Worm (Caenorhabditis elegans) whole organism, young adult: ENCODE results near the gene C06E2.5.

ENCODE experiments used
- B0261.1 ChIP-seq: sonication (generic microtip); optimal IDR thresholded peaks from 2 replicates; lab custom pipeline; 2016; ENCODE audit warnings: mild to moderate bottlenecking, missing genetic modification characterization, moderate library complexity, missing compliant biosample characterization
- F10E7.11 ChIP-seq: sonication (generic microtip); optimal IDR thresholded peaks from 2 replicates; lab custom pipeline; 2017; ENCODE audit warnings: mild to moderate bottlenecking, missing genetic modification characterization, moderate library complexity, missing compliant biosample characterization
- F37B4.10 ChIP-seq: fragments of 200-800 bp; sonication (Bioruptor generic); IDR thresholded peaks from 2 replicates; pipeline ENCODE4 v1.3.6; 2022; ENCODE audit warnings: missing genetic modification characterization, missing compliant biosample characterization
- F39B2.1 ChIP-seq: fragments of 200-800 bp; sonication (Bioruptor generic); IDR thresholded peaks from 2 replicates; pipeline ENCODE4 v1.3.6; 2022; ENCODE audit warnings: missing genetic modification reagents, missing genetic modification characterization, missing compliant biosample characterization
- F52B5.7 ChIP-seq: sonication (generic microtip); optimal IDR thresholded peaks from 2 replicates; lab custom pipeline; 2016; ENCODE audit warnings: mild to moderate bottlenecking, missing genetic modification characterization, missing compliant biosample characterization
- F57C9.4 ChIP-seq: sonication (generic microtip); optimal IDR thresholded peaks from 2 replicates; lab custom pipeline; 2017; ENCODE audit warnings: mild to moderate bottlenecking, missing genetic modification characterization, missing compliant biosample characterization
- K12H6.12 ChIP-seq: fragments of 200-800 bp; sonication (Bioruptor generic); optimal IDR thresholded peaks from 2 replicates; lab custom pipeline; 2018; ENCODE audit warnings: mild to moderate bottlenecking, missing genetic modification characterization, missing compliant biosample characterization
- T07F8.4 ChIP-seq: sonication (generic microtip); optimal IDR thresholded peaks from 2 replicates; lab custom pipeline; 2016; ENCODE audit warnings: mild to moderate bottlenecking, missing genetic modification characterization, moderate library complexity, missing compliant biosample characterization
- Y79H2A.3 ChIP-seq: fragments of 200-800 bp; sonication (Bioruptor generic); conservative IDR thresholded peaks from 2 replicates; pipeline ENCODE4 v1.3.6; 2022; ENCODE audit warnings: missing genetic modification reagents, missing genetic modification characterization, missing compliant biosample characterization
- Y95B8A.8 ChIP-seq: fragments of 200-800 bp; sonication (Bioruptor generic); IDR thresholded peaks from 2 replicates; pipeline ENCODE4 v1.3.6; 2022; ENCODE audit warnings: missing genetic modification reagents, missing genetic modification characterization, missing compliant biosample characterization
- ZK185.1 ChIP-seq: sonication (generic microtip); optimal IDR thresholded peaks from 2 replicates; lab custom pipeline; 2016; ENCODE audit warnings: mild to moderate bottlenecking, missing genetic modification characterization, missing compliant biosample characterization; ENCODE audit not compliant: poor library complexity, severe bottlenecking
- aptf-3 ChIP-seq: fragments of 200-800 bp; sonication (Bioruptor generic); IDR thresholded peaks from 2 replicates; pipeline ENCODE4 v1.3.6; 2022; ENCODE audit warnings: missing genetic modification characterization, missing compliant biosample characterization
- attf-6 ChIP-seq: fragments of 200-800 bp; sonication (Bioruptor generic); IDR thresholded peaks from 2 replicates; pipeline ENCODE4 v1.3.6; 2022; ENCODE audit warnings: missing genetic modification reagents, missing genetic modification characterization, missing compliant biosample characterization
- bed-1 ChIP-seq: fragments of 200-800 bp; sonication (Bioruptor generic); IDR thresholded peaks from 2 replicates; pipeline ENCODE4 v1.3.6; 2022; ENCODE audit warnings: missing genetic modification reagents, missing genetic modification characterization, missing compliant biosample characterization
- ceh-58 ChIP-seq: fragments of 200-800 bp; sonication (Bioruptor generic); IDR thresholded peaks from 2 replicates; pipeline ENCODE4 v1.3.6; 2022; ENCODE audit warnings: missing genetic modification characterization, missing compliant biosample characterization
- chd-7 ChIP-seq: sonication (generic microtip); optimal IDR thresholded peaks from 2 replicates; lab custom pipeline; 2016; ENCODE audit warnings: mild to moderate bottlenecking, missing genetic modification characterization, moderate library complexity, missing compliant biosample characterization
- die-1 ChIP-seq: sonication (generic microtip); optimal IDR thresholded peaks from 2 replicates; lab custom pipeline; 2016; ENCODE audit warnings: missing genotype, mild to moderate bottlenecking, missing genetic modification characterization, missing compliant biosample characterization
- efl-1 ChIP-seq: fragments of 150-350 bp; optimal IDR thresholded peaks from 2 replicates; lab custom pipeline; 2014; ENCODE audit warnings: missing biosample characterization, missing genetic modification reagents, missing genetic modification characterization
- egl-18 ChIP-seq: fragments of 200-800 bp; sonication (Bioruptor generic); IDR thresholded peaks from 2 replicates; pipeline ENCODE4 v1.3.6; 2022; ENCODE audit warnings: missing genetic modification reagents, missing genetic modification characterization, missing compliant biosample characterization
- ets-4 ChIP-seq: fragments of 200-800 bp; sonication (Bioruptor generic); optimal IDR thresholded peaks from 2 replicates; lab custom pipeline; 2018; ENCODE audit warnings: mild to moderate bottlenecking, missing genetic modification characterization, missing compliant biosample characterization
- fkh-3 ChIP-seq: sonication (generic microtip); optimal IDR thresholded peaks from 2 replicates; lab custom pipeline; 2016; ENCODE audit warnings: mild to moderate bottlenecking, missing genetic modification characterization, missing compliant biosample characterization
- gei-17 ChIP-seq: fragments of 200-800 bp; sonication (Bioruptor generic); optimal IDR thresholded peaks from 2 replicates; lab custom pipeline; 2018; ENCODE audit warnings: mild to moderate bottlenecking, missing genetic modification characterization, missing compliant biosample characterization
- hrde-1 ChIP-seq: sonication (generic microtip); optimal IDR thresholded peaks from 2 replicates; lab custom pipeline; 2016; ENCODE audit warnings: missing genetic modification characterization, mild to moderate bottlenecking, missing compliant biosample characterization, moderate library complexity, missing genotype, missing genetic modification reagents, borderline replicate concordance
- let-526 ChIP-seq: fragments of 200-800 bp; sonication (Bioruptor generic); IDR thresholded peaks from 2 replicates; pipeline ENCODE4 v1.3.6; 2022; ENCODE audit warnings: missing genetic modification reagents, missing genetic modification characterization, missing compliant biosample characterization
- lin-40 ChIP-seq: sonication (generic microtip); optimal IDR thresholded peaks from 2 replicates; lab custom pipeline; 2016; ENCODE audit warnings: missing genetic modification characterization, mild to moderate bottlenecking, missing compliant biosample characterization, missing genotype, missing genetic modification reagents
- lir-1 ChIP-seq: fragments of 200-800 bp; sonication (Bioruptor generic); conservative IDR thresholded peaks from 2 replicates; pipeline ENCODE4 v1.3.6; 2022; ENCODE audit warnings: missing genetic modification reagents, missing genetic modification characterization, missing compliant biosample characterization
- lsl-1 ChIP-seq: fragments of 200-800 bp; sonication (Bioruptor generic); optimal IDR thresholded peaks from 2 replicates; lab custom pipeline; 2018; ENCODE audit warnings: mild to moderate bottlenecking, missing genetic modification characterization, moderate library complexity, missing compliant biosample characterization
- lsy-27 ChIP-seq: sonication (generic microtip); optimal IDR thresholded peaks from 2 replicates; lab custom pipeline; 2017; ENCODE audit warnings: missing genetic modification characterization, mild to moderate bottlenecking, missing compliant biosample characterization, antibody characterized with exemption, missing genotype, borderline replicate concordance; ENCODE audit not compliant: insufficient read depth
- madf-3 ChIP-seq: fragments of 200-800 bp; sonication (Bioruptor generic); IDR thresholded peaks from 2 replicates; pipeline ENCODE4 v1.3.6; 2022; ENCODE audit warnings: missing genetic modification reagents, missing genetic modification characterization, missing compliant biosample characterization
- madf-6 ChIP-seq: fragments of 200-800 bp; sonication (Bioruptor generic); IDR thresholded peaks from 2 replicates; pipeline ENCODE4 v1.3.6; 2022; ENCODE audit warnings: missing genetic modification reagents, missing genetic modification characterization, missing compliant biosample characterization
- madf-8 ChIP-seq: fragments of 200-800 bp; sonication (Bioruptor generic); conservative IDR thresholded peaks from 2 replicates; pipeline ENCODE4 v1.3.6; 2022; ENCODE audit warnings: missing genetic modification reagents, missing genetic modification characterization, missing compliant biosample characterization
- mel-28 ChIP-seq: sonication (generic microtip); optimal IDR thresholded peaks from 2 replicates; lab custom pipeline; 2016; ENCODE audit warnings: borderline replicate concordance, mild to moderate bottlenecking, missing genetic modification characterization, missing compliant biosample characterization
- mes-4 ChIP-seq: sonication (generic microtip); optimal IDR thresholded peaks from 2 replicates; lab custom pipeline; 2016; ENCODE audit warnings: missing genotype, missing genetic modification characterization, missing compliant biosample characterization
- nfyb-1 ChIP-seq: fragments of 200-800 bp; sonication (Bioruptor generic); IDR thresholded peaks from 2 replicates; pipeline ENCODE4 v1.3.6; 2022; ENCODE audit warnings: missing genetic modification reagents, missing genetic modification characterization, missing compliant biosample characterization
- nhr-179 ChIP-seq: sonication (generic microtip); optimal IDR thresholded peaks from 2 replicates; lab custom pipeline; 2016; ENCODE audit warnings: mild to moderate bottlenecking, missing genetic modification characterization, missing compliant biosample characterization
- rec-8 ChIP-seq, 2 experiments: sonication (generic microtip); optimal IDR thresholded peaks; 2 replicates each; lab custom pipeline; 2016; ENCODE audit warnings: mild to moderate bottlenecking in 2 of 2, missing genetic modification characterization in 2 of 2, missing genetic modification reagents in 2 of 2, missing genotype in 2 of 2, missing biosample characterization in 1 of 2, missing compliant biosample characterization in 1 of 2, moderate library complexity in 1 of 2
- sea-2 ChIP-seq: fragments of 200-800 bp; sonication (Bioruptor generic); IDR thresholded peaks from 2 replicates; pipeline ENCODE4 v1.3.6; 2022; ENCODE audit warnings: missing genetic modification characterization, missing compliant biosample characterization
- snpc-3.4 ChIP-seq: sonication (generic microtip); optimal IDR thresholded peaks from 2 replicates; lab custom pipeline; 2017; ENCODE audit warnings: missing genetic modification characterization, mild to moderate bottlenecking, missing compliant biosample characterization, antibody characterized with exemption, moderate library complexity, missing genotype, missing genetic modification reagents
- snpc-4 ChIP-seq, 5 experiments: fragments of 150-350 bp in 1 of 5; sonication (generic microtip) in 4 of 5; optimal IDR thresholded peaks; 2 replicates each; lab custom pipeline; 2014 to 2018; ENCODE audit warnings: missing genetic modification characterization in 5 of 5, missing biosample characterization in 3 of 5, antibody characterized with exemption in 2 of 5, mild to moderate bottlenecking in 2 of 5, missing compliant biosample characterization in 2 of 5, missing genotype in 2 of 5, moderate library complexity in 2 of 5, missing genetic modification reagents in 1 of 5
- tbp1 ChIP-seq: fragments of 200-800 bp; sonication (Bioruptor generic); optimal IDR thresholded peaks from 2 replicates; lab custom pipeline; 2018; ENCODE audit warnings: mild to moderate bottlenecking, missing genetic modification characterization, missing compliant biosample characterization
- tlf-1 ChIP-seq: fragments of 200-800 bp; sonication (Bioruptor generic); optimal IDR thresholded peaks from 2 replicates; lab custom pipeline; 2018; ENCODE audit warnings: mild to moderate bottlenecking, missing genetic modification characterization, missing compliant biosample characterization
- unc-62 ChIP-seq: fragments of 150-350 bp; optimal IDR thresholded peaks from 2 replicates; lab custom pipeline; 2014; ENCODE audit warnings: missing biosample characterization, missing genetic modification reagents, missing genetic modification characterization
- zfh-2 ChIP-seq: fragments of 200-800 bp; sonication (Bioruptor generic); conservative IDR thresholded peaks from 2 replicates; pipeline ENCODE4 v1.3.6; 2022; ENCODE audit warnings: missing genetic modification reagents, missing genetic modification characterization, missing compliant biosample characterization
- ztf-18 ChIP-seq: sonication (generic microtip); optimal IDR thresholded peaks from 2 replicates; lab custom pipeline; 2016; ENCODE audit warnings: missing genotype, mild to moderate bottlenecking, missing genetic modification characterization, missing compliant biosample characterization
- ztf-25 ChIP-seq: fragments of 200-800 bp; sonication (Bioruptor generic); IDR thresholded peaks from 2 replicates; pipeline ENCODE4 v1.3.6; 2022; ENCODE audit warnings: missing genetic modification reagents, missing genetic modification characterization, missing compliant biosample characterization
- ztf-6 ChIP-seq: fragments of 200-800 bp; sonication (Bioruptor generic); IDR thresholded peaks from 2 replicates; pipeline ENCODE4 v1.3.6; 2022; ENCODE audit warnings: missing genetic modification reagents, missing genetic modification characterization, missing compliant biosample characterization

C06E2.5 gene

ce11 chrX:8846447-8847237 lies 11.1 kb downstream of the C06E2.5 start, which contains the start of gene C28G1.10 (continued):
- TF ChIP-seq mes-4 (tag; lab: Kevin White, UChicago) (no peak), fkh-3 (no peak), Y79H2A.3 (GFP tag; lab: Robert Waterston, UW) (no peak), hrde-1 (peak; percentile 29), lsl-1 (GFP tag; lab: Kevin White, UChicago) (no peak), let-526 (GFP tag; lab: Robert Waterston, UW) (no peak), B0261.1 (tag; lab: Kevin White, UChicago) (peak; percentile 76), attf-6 (peak; percentile 69), ceh-58 (no peak), Y95B8A.8 (GFP tag; lab: Robert Waterston, UW) (no peak), bed-1 (GFP tag; lab: Robert Waterston, UW) (peak; percentile 81; the same call in 1 of the 2 replicates), F52B5.7 (tag; lab: Kevin White, UChicago) (no peak), gei-17 (GFP tag; lab: Kevin White, UChicago) (no peak), K12H6.12 (tag; lab: Kevin White, UChicago) (no peak), ztf-18 (tag; lab: Kevin White, UChicago) (peak; percentile 18), lir-1 (GFP tag; lab: Robert Waterston, UW) (no peak), madf-6 (GFP tag; lab: Robert Waterston, UW) (no peak), ztf-25 (GFP tag; lab: Robert Waterston, UW) (peak; percentile 80; the same call in 1 of the 2 replicates), tlf-1 (GFP tag; lab: Kevin White, UChicago) (no peak), ztf-6 (GFP tag; lab: Robert Waterston, UW) (no peak), nfyb-1 (peak; percentile 53; the same call in 1 of the 2 replicates), F10E7.11 (tag; lab: Kevin White, UChicago) (no peak), ets-4 (GFP tag; lab: Kevin White, UChicago) (no peak), mel-28 (tag; lab: Kevin White, UChicago) (no peak), egl-18 (GFP tag; lab: Robert Waterston, UW) (no peak), aptf-3 (no peak), nhr-179 (tag; lab: Kevin White, UChicago) (no peak), F39B2.1 (no peak), lsy-27 (tag; lab: Kevin White, UChicago) (no peak), ZK185.1 (tag; lab: Kevin White, UChicago) (no peak), tbp1 (GFP tag; lab: Kevin White, UChicago) (peak; percentile 85), efl-1 (GFP tag; lab: Kevin White, UChicago) (no peak), die-1 (tag; lab: Kevin White, UChicago) (peak; percentile 85), sea-2 (no peak), snpc-4 (GFP tag; optimal IDR thresholded peaks at IDR 0.05; lab: Kevin White, UChicago) (peak; percentile 53), snpc-4 (tag; optimal IDR thresholded peaks at IDR 0.05; lab: Kevin White, UChicago) (peak in 1 of 4 experiments; percentile 61), snpc-3.4 (tag; lab: Kevin White, UChicago) (peak; percentile 49), F37B4.10 (GFP tag; lab: Robert Waterston, UW) (no peak), unc-62 (GFP tag; lab: Kevin White, UChicago) (no peak), madf-8 (GFP tag; lab: Robert Waterston, UW) (no peak), zfh-2 (GFP tag; lab: Robert Waterston, UW) (no peak), lin-40 (tag; lab: Kevin White, UChicago) (peak; percentile 23), rec-8 (tag; optimal IDR thresholded peaks at IDR 0.05; lab: Kevin White, UChicago) (peak; percentile 17 to 24), madf-3 (GFP tag; lab: Robert Waterston, UW) (no peak), T07F8.4 (peak; percentile 27), chd-7 (tag; lab: Kevin White, UChicago) (no peak), F57C9.4 (tag; lab: Kevin White, UChicago) (no peak)
